Worm (Caenorhabditis elegans): ENCODE results near the gene aagr-4.

Gene aagr-4

DNA sequence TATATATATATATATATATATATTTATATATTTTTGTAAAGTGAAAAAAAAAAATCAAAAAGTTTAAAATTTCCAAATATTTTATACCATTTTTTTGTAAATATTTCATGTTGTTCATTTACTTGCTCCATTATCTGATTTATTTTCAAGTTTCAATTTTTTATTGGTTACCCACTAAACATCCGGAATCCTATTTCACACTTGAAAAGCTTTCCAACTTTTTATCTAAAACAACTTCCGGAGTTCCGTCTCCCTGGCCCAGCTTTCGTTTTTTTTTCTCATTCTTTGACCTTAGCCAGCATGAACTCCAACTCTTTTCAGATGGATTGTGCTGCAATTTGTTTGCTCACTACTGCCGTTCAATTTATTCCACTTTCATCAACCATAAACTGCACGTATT, 15.8 kb downstream of the aagr-4 start, which contains the start of gene F38G1.3:
F38G1.3 (plus strand) TSS at position 301 of the 400 bp plus-strand sequence.
- TF ChIP-seq unc-62 (GFP tag; optimal IDR thresholded peaks at IDR 0.05) = no peak

- TF ChIP-seq unc-62 (GFP tag; optimal IDR thresholded peaks at IDR 0.05) = no peak
These were observed 20.7 kb downstream of the aagr-4 start, which contains the start of gene che-2 for ce11 chrX:481150-481549. Gene che-2 (plus strand): TSS chrX:481450.

DNA sequence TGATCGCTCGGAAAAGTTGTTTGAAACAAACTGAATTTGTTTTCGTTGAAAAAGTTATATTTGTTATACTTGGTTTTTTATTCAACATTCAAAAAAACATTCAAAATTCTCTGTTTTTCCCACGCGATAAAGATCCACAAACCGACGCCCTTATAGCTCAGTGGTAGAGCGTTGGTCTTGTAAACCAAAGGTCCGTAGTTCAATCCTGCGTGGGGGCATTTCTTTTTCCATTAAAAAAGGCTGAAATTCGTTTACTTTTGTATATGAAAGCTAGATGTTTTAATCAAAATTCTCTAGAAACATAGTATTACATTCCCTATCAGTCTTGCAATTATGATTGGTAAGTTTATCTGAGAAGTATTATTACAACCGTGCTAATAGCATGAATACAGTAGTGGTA, 27.2 kb downstream of the aagr-4 start:
- no peak for TF ChIP-seq unc-62 (GFP tag; optimal IDR thresholded peaks at IDR 0.05)

- TF ChIP-seq unc-62 (GFP tag; optimal IDR thresholded peaks at IDR 0.05) = no peak
These were observed 29.2 kb downstream of the aagr-4 start, which contains the start of gene egl-17 for ce11 chrX:489635-490105. Gene egl-17 (plus strand): TSS chrX:489685.

- TF ChIP-seq unc-62 (GFP tag; optimal IDR thresholded peaks at IDR 0.05) = no peak
These were observed 32.5 kb downstream of the aagr-4 start, which contains the start of gene B0310.1 for ce11 chrX:492919-493318. Gene B0310.1 (plus strand): TSS chrX:493228.

- no peak for TF ChIP-seq unc-62 (GFP tag; optimal IDR thresholded peaks at IDR 0.05)
These were observed 36.3 kb downstream of the aagr-4 start for ce11 chrX:496795-497194.

- TF ChIP-seq unc-62 (GFP tag; optimal IDR thresholded peaks at IDR 0.05) = no peak
These were observed 38.2 kb downstream of the aagr-4 start for ce11 chrX:498640-499039.

DNA sequence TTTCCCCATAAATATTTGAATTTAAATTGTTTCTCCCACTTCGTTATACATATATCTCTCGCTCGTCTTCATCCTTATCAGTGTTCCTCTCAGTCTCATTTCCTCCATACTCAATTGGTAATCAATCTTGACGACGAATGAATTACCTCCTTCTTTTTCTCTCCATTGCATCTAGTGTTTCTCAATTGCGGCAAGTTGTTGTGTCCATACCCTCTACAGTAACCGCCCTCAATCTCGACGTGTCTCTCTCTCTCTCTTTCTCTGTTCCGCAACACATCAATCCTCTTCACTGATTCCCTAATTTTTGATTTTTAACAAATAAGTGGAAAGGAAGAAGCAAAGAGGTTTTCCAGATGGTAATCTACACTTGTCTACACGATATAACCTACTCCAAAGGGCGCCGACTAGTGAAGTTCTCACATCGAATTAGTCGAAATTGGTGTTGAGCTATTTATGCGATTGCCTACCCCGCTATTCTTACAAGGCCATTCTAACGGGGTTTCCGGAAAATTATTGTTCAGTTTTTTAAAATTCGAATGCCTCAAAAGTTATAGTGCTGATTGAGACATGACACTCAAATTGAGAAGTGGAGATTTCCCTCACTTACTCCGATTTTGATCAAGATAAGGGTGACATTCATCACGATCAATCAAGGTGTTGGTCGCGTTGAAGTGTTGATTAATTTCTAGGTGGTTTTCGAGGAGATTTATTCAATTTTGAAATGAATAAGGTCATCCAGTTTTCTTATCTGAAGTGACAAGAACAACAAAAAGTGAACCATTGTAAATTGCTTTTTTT, 43.8 kb downstream of the aagr-4 start:
- no peak for TF ChIP-seq unc-62 (GFP tag; optimal IDR thresholded peaks at IDR 0.05)

DNA sequence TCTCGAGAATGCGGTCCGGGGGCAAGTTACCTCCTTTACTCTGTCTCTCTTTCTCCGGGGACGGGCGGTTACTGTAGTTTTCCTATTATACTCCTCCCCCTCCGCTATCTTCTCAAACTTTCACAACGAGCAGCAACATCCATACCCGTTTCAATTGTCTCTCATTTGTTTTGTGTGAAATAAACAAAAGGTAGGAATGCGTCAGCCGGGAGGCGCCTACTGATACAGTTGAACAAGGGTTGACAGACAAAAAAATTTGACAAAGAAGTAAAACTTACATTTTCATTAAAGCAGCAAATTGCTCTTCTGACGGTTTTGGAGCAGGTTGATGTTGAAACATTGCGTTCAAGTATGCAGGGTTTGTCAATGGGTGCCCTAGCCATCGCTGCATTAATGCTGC, 44.6 kb downstream of the aagr-4 start:
- TF ChIP-seq unc-62 (GFP tag; optimal IDR thresholded peaks at IDR 0.05) = no peak

- no peak for TF ChIP-seq unc-62 (GFP tag; optimal IDR thresholded peaks at IDR 0.05)
These were observed 46.4 kb downstream of the aagr-4 start, which contains the start of gene B0310.2 for ce11 chrX:506848-507247. Gene B0310.2 (minus strand): TSS chrX:506948.

DNA sequence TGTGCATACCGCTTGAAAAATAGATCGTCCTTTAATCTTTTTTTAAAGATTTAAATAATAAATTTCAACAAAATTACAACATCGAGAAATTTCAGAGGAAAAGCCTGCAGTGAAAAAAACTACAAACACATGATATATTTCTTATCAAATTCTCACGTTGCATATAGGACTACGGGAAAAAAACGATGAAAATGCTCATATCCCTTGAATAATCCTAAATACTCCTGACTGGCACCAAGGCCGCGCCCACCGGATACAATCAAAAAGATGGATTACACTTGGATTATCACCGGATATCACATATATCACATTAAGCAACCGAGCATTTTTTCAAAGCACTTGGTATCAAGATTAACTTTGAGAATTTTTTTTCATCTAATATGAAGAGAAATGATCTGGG, 53.6 kb downstream of the aagr-4 start:
- TF ChIP-seq unc-62 (GFP tag; optimal IDR thresholded peaks at IDR 0.05) = no peak
